Worm (Caenorhabditis elegans): Measurements from ENCODE around the gene ppm-1.A.

- TF ChIP-seq unc-62 (GFP tag; optimal IDR thresholded peaks at IDR 0.05 in 1 of 2) (no peak), unc-62 (tag; optimal IDR thresholded peaks at IDR 0.05) (no peak), dpl-1 (GFP tag; optimal IDR thresholded peaks at IDR 0.05) (no peak)
Observed at ce11 chrV:10484640-10485039, 51.5 kb downstream of the ppm-1.A start, which contains the start of gene Y32F6B.1.

Data from whole organism, L4 larva.